Worm (Caenorhabditis elegans): ENCODE data around the gene nhr-19.

nhr-19 gene

DNA sequence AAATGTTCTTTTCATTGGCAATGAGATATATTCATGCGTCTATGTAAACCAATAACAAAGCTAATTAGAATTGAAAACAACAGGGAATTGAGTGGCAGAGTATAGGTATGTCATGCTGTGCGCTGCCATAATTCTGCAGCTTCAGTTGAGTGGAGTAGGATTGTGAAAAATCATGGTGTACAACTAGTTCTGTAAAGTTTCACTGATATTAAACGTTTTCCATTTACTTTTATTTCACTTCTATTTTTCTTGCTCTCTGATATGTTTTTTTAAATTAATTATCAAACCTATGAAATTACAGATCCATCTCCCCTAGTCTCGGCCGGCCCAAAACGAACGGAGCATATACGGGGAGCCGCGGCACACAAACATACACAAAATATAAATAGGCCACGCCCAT lies 29.7 kb downstream of the nhr-19 start, which contains the start of gene exc-7:
exc-7 (plus strand) TSS at position 301 of the 400 bp plus-strand sequence.
- TF ChIP-seq unc-120 (tag; optimal IDR thresholded peaks at IDR 0.05; ENCODE audit: poor library complexity, severe bottlenecking), result no peak
- no peak for TF ChIP-seq flh-1 (GFP tag; optimal IDR thresholded peaks at IDR 0.05)
- TF ChIP-seq mep-1 (tag; optimal IDR thresholded peaks at IDR 0.05), result no peak
- no peak for TF ChIP-seq nhr-12 (tag; optimal IDR thresholded peaks at IDR 0.05)
- TF ChIP-seq nhr-2 (tag; optimal IDR thresholded peaks at IDR 0.05), result no peak
- no peak for TF ChIP-seq sptf-1 (tag; optimal IDR thresholded peaks at IDR 0.05)
- no peak for TF ChIP-seq ham-2 (GFP tag; optimal IDR thresholded peaks at IDR 0.05)
- no peak for TF ChIP-seq lin-13 (tag; optimal IDR thresholded peaks at IDR 0.05)
- TF ChIP-seq unc-62 (GFP tag; optimal IDR thresholded peaks at IDR 0.05), result no peak
- TF ChIP-seq lin-32 (GFP tag; optimal IDR thresholded peaks at IDR 0.05), result no peak
- no peak for TF ChIP-seq ceh-39 (tag; optimal IDR thresholded peaks at IDR 0.05)
- TF ChIP-seq snpc-4 (tag; optimal IDR thresholded peaks at IDR 0.05), result no peak
- no peak for TF ChIP-seq nhr-76 (tag; optimal IDR thresholded peaks at IDR 0.05)
- TF ChIP-seq hlh-1 (tag; optimal IDR thresholded peaks at IDR 0.05), result no peak
- no peak for TF ChIP-seq ztf-11 (tag; optimal IDR thresholded peaks at IDR 0.05)
- no peak for TF ChIP-seq lsy-2 (tag; optimal IDR thresholded peaks at IDR 0.05)
- TF ChIP-seq elt-1 (tag; optimal IDR thresholded peaks at IDR 0.05; ENCODE audit: borderline replicate concordance, insufficient read depth), result no peak
- no peak for TF ChIP-seq sem-2 (GFP tag; optimal IDR thresholded peaks at IDR 0.05)
- TF ChIP-seq blmp-1 (tag; optimal IDR thresholded peaks at IDR 0.05), result no peak

DNA sequence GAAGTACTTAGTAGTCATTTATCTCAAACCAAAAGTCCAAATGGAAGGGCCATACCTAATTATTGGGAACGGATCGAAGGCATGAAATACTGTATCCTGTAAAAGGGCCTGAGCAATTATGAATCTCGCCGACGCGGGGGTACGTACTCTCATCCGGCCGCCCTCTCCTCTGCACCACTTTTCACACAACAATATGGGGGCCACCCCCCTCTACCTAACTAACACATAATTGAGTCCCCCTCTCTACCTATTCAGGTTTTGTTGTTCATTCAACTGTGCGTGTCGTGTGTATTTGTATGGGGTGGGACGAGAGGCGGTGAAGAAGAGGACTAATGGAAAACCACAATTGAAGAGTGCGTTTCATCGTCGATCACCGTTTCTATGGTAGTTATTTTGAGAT lies 30.9 kb downstream of the nhr-19 start:
- TF ChIP-seq ceh-43 (GFP tag; optimal IDR thresholded peaks at IDR 0.05) (peak; percentile 77), tbx-8 (GFP tag; optimal IDR thresholded peaks at IDR 0.05) (no peak), drap-1 (GFP tag; optimal IDR thresholded peaks at IDR 0.05) (peak; percentile 13), snpc-4 (tag; optimal IDR thresholded peaks at IDR 0.05) (no peak), mls-2 (tag; optimal IDR thresholded peaks at IDR 0.05) (peak; percentile 59), ham-2 (GFP tag; optimal IDR thresholded peaks at IDR 0.05) (peak; percentile 12), sptf-1 (tag; optimal IDR thresholded peaks at IDR 0.05) (peak; percentile 69), blmp-1 (tag; optimal IDR thresholded peaks at IDR 0.05) (no peak)

DNA sequence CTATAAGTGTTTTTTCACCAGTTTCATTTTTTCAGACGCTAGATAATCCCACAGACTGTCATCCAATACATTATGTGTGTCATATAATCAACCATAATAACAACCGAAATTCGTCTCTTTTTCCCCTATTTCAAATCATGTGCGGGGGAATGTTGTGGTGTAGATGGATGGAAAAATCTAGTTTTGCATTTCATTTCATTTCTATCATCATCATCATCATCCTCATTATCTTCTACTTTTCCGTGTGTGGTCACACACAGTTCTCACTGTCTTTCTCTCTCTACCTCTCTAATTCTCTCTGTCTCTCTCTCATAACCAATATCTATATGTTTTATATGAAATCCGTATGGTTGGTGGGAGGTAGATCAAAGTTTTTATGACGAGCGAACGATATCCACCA lies 31.9 kb downstream of the nhr-19 start:
- TF ChIP-seq blmp-1 (tag; optimal IDR thresholded peaks at IDR 0.05) (peak; percentile 22), hlh-1 (tag; optimal IDR thresholded peaks at IDR 0.05) (no peak)

DNA sequence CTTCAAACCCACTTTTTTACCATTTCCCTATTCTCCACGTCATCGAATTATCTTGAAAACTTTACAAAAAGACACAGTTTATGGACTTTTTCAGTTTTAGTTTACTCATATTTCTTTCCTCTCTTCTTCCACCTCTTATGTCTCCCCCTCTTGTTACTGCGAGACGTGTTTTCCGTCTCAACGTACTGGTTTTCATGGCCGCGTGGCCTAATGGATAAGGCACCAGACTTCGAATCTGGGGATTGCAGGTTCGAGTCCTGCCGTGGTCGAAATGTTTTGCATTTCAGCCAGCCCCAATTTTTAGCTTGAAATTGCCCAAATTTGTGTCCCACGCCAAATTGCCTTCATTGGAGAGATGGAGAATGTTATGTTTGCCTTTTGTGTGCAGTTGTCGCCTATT lies 39.3 kb downstream of the nhr-19 start:
- TF ChIP-seq nhr-12 (tag; optimal IDR thresholded peaks at IDR 0.05), result no peak
- TF ChIP-seq ham-2 (GFP tag; optimal IDR thresholded peaks at IDR 0.05), result peak; percentile 75
- TF ChIP-seq mep-1 (tag; optimal IDR thresholded peaks at IDR 0.05), result peak; percentile 6
- TF ChIP-seq unc-62 (GFP tag; optimal IDR thresholded peaks at IDR 0.05), result peak; percentile 17
- TF ChIP-seq nhr-76 (tag; optimal IDR thresholded peaks at IDR 0.05), result no peak
- peak; percentile 92 for TF ChIP-seq drap-1 (GFP tag; optimal IDR thresholded peaks at IDR 0.05)
- TF ChIP-seq hlh-1 (tag; optimal IDR thresholded peaks at IDR 0.05), result peak; percentile 23
- TF ChIP-seq ceh-39 (tag; optimal IDR thresholded peaks at IDR 0.05), result no peak
- TF ChIP-seq mab-5 (tag; optimal IDR thresholded peaks at IDR 0.05), result no peak
- peak; percentile 84 for TF ChIP-seq unc-120 (tag; optimal IDR thresholded peaks at IDR 0.05; ENCODE audit: poor library complexity, severe bottlenecking)
- peak; percentile 57 for TF ChIP-seq unc-39 (tag; optimal IDR thresholded peaks at IDR 0.05)
- peak; percentile 85 for TF ChIP-seq tbx-8 (GFP tag; optimal IDR thresholded peaks at IDR 0.05)
- peak; percentile 79 for TF ChIP-seq flh-1 (GFP tag; optimal IDR thresholded peaks at IDR 0.05)
- TF ChIP-seq ceh-83 (GFP tag; optimal IDR thresholded peaks at IDR 0.05), result peak; percentile 91
- TF ChIP-seq elt-3 (tag; optimal IDR thresholded peaks at IDR 0.05), result no peak
- no peak for TF ChIP-seq zip-8 (tag; optimal IDR thresholded peaks at IDR 0.05)
- peak; percentile 21 for TF ChIP-seq ces-1 (GFP tag; optimal IDR thresholded peaks at IDR 0.05)
- TF ChIP-seq lsy-2 (tag; optimal IDR thresholded peaks at IDR 0.05), result no peak
- peak; percentile 95 for TF ChIP-seq sptf-1 (tag; optimal IDR thresholded peaks at IDR 0.05)
- TF ChIP-seq mls-2 (tag; optimal IDR thresholded peaks at IDR 0.05), result peak; percentile 95
- TF ChIP-seq nhr-28 (tag; optimal IDR thresholded peaks at IDR 0.05), result no peak
- no peak for TF ChIP-seq blmp-1 (tag; optimal IDR thresholded peaks at IDR 0.05)
- peak; percentile 22 for TF ChIP-seq ztf-11 (tag; optimal IDR thresholded peaks at IDR 0.05)
- TF ChIP-seq cnd-1 (tag; optimal IDR thresholded peaks at IDR 0.05), result peak; percentile 93
- peak; percentile 94 for TF ChIP-seq M03D4.4 (tag; optimal IDR thresholded peaks at IDR 0.05)
- peak; percentile 86 for TF ChIP-seq lin-32 (GFP tag; optimal IDR thresholded peaks at IDR 0.05)
- no peak for TF ChIP-seq snpc-4 (tag; optimal IDR thresholded peaks at IDR 0.05)
- TF ChIP-seq ceh-43 (GFP tag; optimal IDR thresholded peaks at IDR 0.05), result peak; percentile 90
- TF ChIP-seq nhr-2 (tag; optimal IDR thresholded peaks at IDR 0.05), result no peak
- TF ChIP-seq sem-2 (GFP tag; optimal IDR thresholded peaks at IDR 0.05), result peak; percentile 90
- TF ChIP-seq bed-3 (GFP tag; optimal IDR thresholded peaks at IDR 0.05), result peak; percentile 85
